Worm (Caenorhabditis elegans) whole organism, mixed stage, embryonic: ENCODE data around the gene gmps-1.

Experiments used
- bed-3 ChIP-seq: fragments of 200-800 bp; sonication (Bioruptor generic); optimal IDR thresholded peaks from 3 replicates; lab custom pipeline; 2018; ENCODE audit warnings: mild to moderate bottlenecking, missing genetic modification characterization, moderate library complexity, missing compliant biosample characterization
- elt-3 ChIP-seq: fragments of 150-350 bp; optimal IDR thresholded peaks from 2 replicates; lab custom pipeline; 2014; ENCODE audit warnings: missing biosample characterization, missing genetic modification characterization
- flh-1 ChIP-seq: fragments of 200-800 bp; sonication (Bioruptor generic); optimal IDR thresholded peaks from 2 replicates; lab custom pipeline; 2018; ENCODE audit warnings: mild to moderate bottlenecking, missing genetic modification characterization, moderate library complexity, missing compliant biosample characterization
- lin-13 ChIP-seq: fragments of 150-350 bp; optimal IDR thresholded peaks from 2 replicates; lab custom pipeline; 2014; ENCODE audit warnings: missing biosample characterization, missing genetic modification characterization
- lsy-2 ChIP-seq: fragments of 150-350 bp; optimal IDR thresholded peaks from 2 replicates; lab custom pipeline; 2014; ENCODE audit warnings: missing biosample characterization, missing genetic modification characterization
- mab-5 ChIP-seq: fragments of 150-350 bp; optimal IDR thresholded peaks from 2 replicates; lab custom pipeline; 2014; ENCODE audit warnings: missing biosample characterization, missing genetic modification characterization
- mep-1 ChIP-seq: fragments of 150-350 bp; optimal IDR thresholded peaks from 2 replicates; lab custom pipeline; 2017; ENCODE audit warnings: missing biosample characterization, missing genetic modification reagents, missing genetic modification characterization, inconsistent platforms
- nhr-237 ChIP-seq: fragments of 150-350 bp; optimal IDR thresholded peaks from 2 replicates; lab custom pipeline; 2014; ENCODE audit warnings: missing biosample characterization, missing genetic modification characterization
- nhr-28 ChIP-seq: fragments of 150-350 bp; optimal IDR thresholded peaks from 2 replicates; lab custom pipeline; 2014; ENCODE audit warnings: missing biosample characterization, missing genetic modification characterization
- nhr-76 ChIP-seq: sonication (generic microtip); optimal IDR thresholded peaks from 2 replicates; lab custom pipeline; 2017; ENCODE audit warnings: missing biosample characterization, missing genetic modification characterization
- pha-4 ChIP-seq: fragments of 150-350 bp; optimal IDR thresholded peaks from 2 replicates; lab custom pipeline; 2018; ENCODE audit warnings: missing biosample characterization, missing genetic modification reagents, missing genetic modification characterization
- snpc-4 ChIP-seq: fragments of 150-350 bp; optimal IDR thresholded peaks from 2 replicates; lab custom pipeline; 2014; ENCODE audit warnings: missing biosample characterization, missing genetic modification characterization
- unc-39 ChIP-seq: fragments of 150-350 bp; optimal IDR thresholded peaks from 2 replicates; lab custom pipeline; 2014; ENCODE audit warnings: missing biosample characterization, missing genetic modification characterization
- ztf-11 ChIP-seq: fragments of 150-350 bp; optimal IDR thresholded peaks from 2 replicates; lab custom pipeline; 2014; ENCODE audit warnings: missing biosample characterization, missing genetic modification characterization

DNA sequence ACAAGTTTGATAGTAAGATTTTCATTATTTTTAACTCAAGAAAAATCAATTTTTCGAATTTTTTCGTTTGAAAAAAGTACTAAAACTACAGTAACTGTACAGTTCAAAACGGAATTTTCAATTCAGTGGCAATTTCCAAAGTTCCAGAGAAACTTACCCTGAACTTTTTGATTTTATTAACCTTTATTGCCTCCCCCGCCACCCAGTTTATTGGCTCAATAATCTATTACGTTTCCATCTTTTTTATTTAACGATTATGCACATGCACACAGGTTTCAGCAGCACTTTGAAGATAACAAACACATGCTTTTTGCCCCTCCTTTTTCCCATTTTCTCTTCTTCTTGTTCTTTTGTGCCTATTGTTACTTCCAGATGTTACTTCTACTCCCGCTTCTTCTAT is 12.1 kb upstream of the gmps-1 start, which contains the start of gene lurp-1:
- no peak for TF ChIP-seq nhr-76
- TF ChIP-seq snpc-4 (tag; lab: Kevin White, UChicago): no peak
- TF ChIP-seq lin-13: no peak
- no peak for TF ChIP-seq nhr-28
- TF ChIP-seq elt-3 (tag; lab: Kevin White, UChicago): no peak
- no peak for TF ChIP-seq mep-1 (tag; lab: Kevin White, UChicago)
- no peak for TF ChIP-seq mab-5
- TF ChIP-seq ztf-11: no peak
- no peak for TF ChIP-seq nhr-237
- no peak for TF ChIP-seq pha-4
- no peak for TF ChIP-seq flh-1 (GFP tag; lab: Kevin White, UChicago)
- no peak for TF ChIP-seq lsy-2 (tag; lab: Kevin White, UChicago)
- no peak for TF ChIP-seq bed-3 (GFP tag; lab: Kevin White, UChicago)
- TF ChIP-seq unc-39 (tag; lab: Kevin White, UChicago): no peak
